Worm (Caenorhabditis elegans) whole organism, L4/young adult: ENCODE measurements around the gene oef-1.

Experiments
- W03F9.2 ChIP-seq: fragments of 150-350 bp; optimal IDR thresholded peaks from 2 replicates; lab custom pipeline; 2014; ENCODE audit warnings: missing biosample characterization, missing genetic modification characterization
- him-1 ChIP-seq: sonication (generic microtip); optimal IDR thresholded peaks from 2 replicates; lab custom pipeline; 2016; ENCODE audit warnings: missing genotype, missing genetic modification reagents, missing genetic modification characterization, missing compliant biosample characterization

- TF ChIP-seq him-1 (tag; lab: Kevin White, UChicago) (no peak), W03F9.2 (tag; lab: Kevin White, UChicago) (no peak)
Measured at ce11 chrIV:7575147-7575768, 27.0 kb downstream of the oef-1 start, which contains the start of gene cec-4.
